Worm (Caenorhabditis elegans): ENCODE measurements around the gene nbs-1.
A peak's percentile ranks its signal among the peaks of the same experiment; 100 is the strongest.

The nbs-1 gene

ce11 chrII:11049876-11050275 is 46.4 kb downstream of the nbs-1 start, which contains the start of the genes sdhd-1 and ilkp-1:
Gene sdhd-1, minus strand, starts transcription at chrII:11049913.
Gene ilkp-1, plus strand, starts transcription at chrII:11050255.
- peak; percentile 2 for TF ChIP-seq lin-39 (tag; optimal IDR thresholded peaks at IDR 0.05)
- TF ChIP-seq C16A3.4 (tag; optimal IDR thresholded peaks at IDR 0.05): peak; percentile 67
- peak; percentile 6 for TF ChIP-seq lin-15B (tag; optimal IDR thresholded peaks at IDR 0.05)
- peak; percentile 38 for TF ChIP-seq dsc-1 (tag; optimal IDR thresholded peaks at IDR 0.05)
- peak; percentile 19 for TF ChIP-seq rnt-1 (tag; optimal IDR thresholded peaks at IDR 0.05)
- TF ChIP-seq swsn-7 (tag; optimal IDR thresholded peaks at IDR 0.05): peak; percentile 34
- TF ChIP-seq lin-13 (GFP tag; optimal IDR thresholded peaks at IDR 0.05): no peak
- TF ChIP-seq hlh-17 (GFP tag; optimal IDR thresholded peaks at IDR 0.05; ENCODE audit: borderline replicate concordance): no peak
- peak in 1 of 2 experiments; percentile 31 for TF ChIP-seq mdl-1 (tag; optimal IDR thresholded peaks at IDR 0.05)
- TF ChIP-seq nhr-20 (tag; optimal IDR thresholded peaks at IDR 0.05): peak; percentile 34
- peak; percentile 32 for TF ChIP-seq skn-1 (tag; optimal IDR thresholded peaks at IDR 0.05)
- TF ChIP-seq elt-3 (tag; optimal IDR thresholded peaks at IDR 0.05): peak in 1 of 6 experiments; percentile 54
- peak; percentile 47 for TF ChIP-seq nhr-47 (tag; optimal IDR thresholded peaks at IDR 0.05)
- TF ChIP-seq nhr-71 (tag; optimal IDR thresholded peaks at IDR 0.05): peak; percentile 59
- TF ChIP-seq tbx-2 (tag; optimal IDR thresholded peaks at IDR 0.05): peak; percentile 30
- peak; percentile 31 for TF ChIP-seq lir-3 (tag; optimal IDR thresholded peaks at IDR 0.05; ENCODE audit: poor library complexity)
- TF ChIP-seq lsy-2 (tag; optimal IDR thresholded peaks at IDR 0.05): peak; percentile 53 to 79
- no peak for TF ChIP-seq fkh-4 (tag; optimal IDR thresholded peaks at IDR 0.05; ENCODE audit: borderline replicate concordance)
- TF ChIP-seq ceh-82 (tag; optimal IDR thresholded peaks at IDR 0.05): peak in 1 of 3 experiments; percentile 31
- TF ChIP-seq unc-130 (tag; optimal IDR thresholded peaks at IDR 0.05): peak; percentile 18
- TF ChIP-seq hlh-4 (tag; optimal IDR thresholded peaks at IDR 0.05): no peak
- TF ChIP-seq lin-35 (GFP tag; optimal IDR thresholded peaks at IDR 0.05): peak; percentile 83 to 90
- TF ChIP-seq mep-1 (tag; optimal IDR thresholded peaks at IDR 0.05): peak; percentile 69
- peak; percentile 68 for TF ChIP-seq lin-14 (GFP tag; optimal IDR thresholded peaks at IDR 0.05)
- no peak for TF ChIP-seq unc-98 (GFP tag; IDR thresholded peaks at IDR 0.05)
- peak; percentile 74 for TF ChIP-seq blmp-1 (tag; optimal IDR thresholded peaks at IDR 0.05)
- peak; percentile 19 for TF ChIP-seq xbp-1 (tag; optimal IDR thresholded peaks at IDR 0.05)
- TF ChIP-seq efl-1 (optimal IDR thresholded peaks at IDR 0.05): peak; percentile 43 to 84
- TF ChIP-seq efl-1 (GFP tag; optimal IDR thresholded peaks at IDR 0.05 in 1 of 2): peak; percentile 85 to 97
- TF ChIP-seq zag-1 (tag; optimal IDR thresholded peaks at IDR 0.05): no peak
- no peak for TF ChIP-seq sptf-1 (tag; optimal IDR thresholded peaks at IDR 0.05)
- peak; percentile 74 to 86 (median 77) for TF ChIP-seq dpl-1 (GFP tag; optimal IDR thresholded peaks at IDR 0.05)
- TF ChIP-seq snu-23 (GFP tag; optimal IDR thresholded peaks at IDR 0.05): peak; percentile 67
- TF ChIP-seq nhr-90 (tag; optimal IDR thresholded peaks at IDR 0.05; ENCODE audit: poor library complexity): peak; percentile 26

ce11 chrII:11048930-11049329 is 47.3 kb downstream of the nbs-1 start, which contains the start of gene F33A8.4:
Gene F33A8.4, minus strand, starts transcription at chrII:11049030.
- TF ChIP-seq elt-2 (tag; optimal IDR thresholded peaks at IDR 0.05) (no peak), efl-3 (GFP tag; optimal IDR thresholded peaks at IDR 0.05) (no peak), unc-62 (GFP tag; optimal IDR thresholded peaks at IDR 0.05) (no peak), lin-39 (tag; optimal IDR thresholded peaks at IDR 0.05) (no peak), swsn-7 (tag; optimal IDR thresholded peaks at IDR 0.05) (no peak), mef-2 (tag; optimal IDR thresholded peaks at IDR 0.05) (no peak), pax-3 (tag; optimal IDR thresholded peaks at IDR 0.05) (no peak), unc-98 (GFP tag; IDR thresholded peaks at IDR 0.05) (no peak), egl-27 (tag; optimal IDR thresholded peaks at IDR 0.05) (no peak), ztf-11 (tag; optimal IDR thresholded peaks at IDR 0.05) (no peak), sup-37 (GFP tag; optimal IDR thresholded peaks at IDR 0.05) (no peak), aly-2 (tag; optimal IDR thresholded peaks at IDR 0.05) (no peak), nhr-76 (tag; optimal IDR thresholded peaks at IDR 0.05) (no peak), zag-1 (tag; optimal IDR thresholded peaks at IDR 0.05) (no peak), unc-86 (tag; optimal IDR thresholded peaks at IDR 0.05) (no peak), irx-1 (tag; optimal IDR thresholded peaks at IDR 0.05) (no peak), nhr-84 (tag; optimal IDR thresholded peaks at IDR 0.05) (no peak)
